In the genomic region with DNA sequence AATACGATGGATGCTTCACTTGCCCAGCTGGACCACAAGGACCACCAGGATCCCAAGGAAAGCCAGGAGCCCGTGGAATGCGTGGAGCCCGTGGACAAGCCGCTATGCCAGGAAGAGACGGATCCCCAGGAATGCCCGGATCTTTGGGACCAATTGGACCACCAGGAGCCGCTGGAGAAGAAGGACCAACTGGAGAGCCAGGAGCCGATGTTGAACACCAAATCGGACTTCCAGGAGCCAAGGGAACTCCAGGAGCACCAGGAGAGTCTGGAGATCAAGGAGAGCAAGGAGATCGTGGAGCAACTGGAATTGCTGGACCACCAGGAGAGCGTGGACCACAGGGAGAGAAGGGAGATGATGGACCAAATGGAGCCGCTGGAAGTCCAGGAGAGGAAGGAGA, we compare ENCODE assay signal across 6 worm cellular contexts.
TF ChIP-seq lines count a peak whose summit lies in the region.

No protein-coding gene starts in this region.

TF ChIP-seq in whole organism, L4 larva, 104 proteins besides CTCF, POLR2A, EP300 and RAD21:
- TF ChIP-seq ceh-62 (tag; optimal IDR thresholded peaks at IDR 0.05; lab: Kevin White, UChicago) (no peak), rbr-2 (tag; optimal IDR thresholded peaks at IDR 0.05; lab: Kevin White, UChicago) (no peak), nhr-41 (GFP tag; IDR thresholded peaks at IDR 0.05; lab: Robert Waterston, UW) (no peak), set-16 (GFP tag; IDR thresholded peaks at IDR 0.05; lab: Robert Waterston, UW) (peak; percentile 89)

TF ChIP-seq in whole organism, early embryonic, 17 proteins besides CTCF, POLR2A, EP300 and RAD21:
- peak; percentile 74 for TF ChIP-seq aly-1 (tag; optimal IDR thresholded peaks at IDR 0.05; lab: Kevin White, UChicago)
- no peak for TF ChIP-seq ets-7 (tag; optimal IDR thresholded peaks at IDR 0.05; lab: Kevin White, UChicago)
- no peak for TF ChIP-seq ceh-13 (GFP tag; optimal IDR thresholded peaks at IDR 0.05; lab: Kevin White, UChicago)
- TF ChIP-seq tbx-37 (GFP tag; conservative IDR thresholded peaks at IDR 0.05; lab: Robert Waterston, UW), result no peak
- TF ChIP-seq sea-1 (GFP tag; conservative IDR thresholded peaks at IDR 0.05; lab: Robert Waterston, UW), result no peak
- no peak for TF ChIP-seq F13C5.2 (tag; optimal IDR thresholded peaks at IDR 0.05; lab: Kevin White, UChicago)
- no peak for TF ChIP-seq pes-1 (GFP tag; IDR thresholded peaks at IDR 0.05; lab: Robert Waterston, UW)
- no peak for TF ChIP-seq hnd-1 (tag; optimal IDR thresholded peaks at IDR 0.05; lab: Kevin White, UChicago)
- TF ChIP-seq tbx-11 (GFP tag; IDR thresholded peaks at IDR 0.05; lab: Robert Waterston, UW), result no peak
- no peak for TF ChIP-seq scrt-1 (GFP tag; IDR thresholded peaks at IDR 0.05; lab: Robert Waterston, UW)
- TF ChIP-seq B0310.2 (tag; optimal IDR thresholded peaks at IDR 0.05; lab: Kevin White, UChicago), result no peak
- TF ChIP-seq flt-1 (GFP tag; IDR thresholded peaks at IDR 0.05; lab: Robert Waterston, UW), result 0 out of 2 replicates have a peak, but pooled peaks have one; percentile 5

TF ChIP-seq in whole organism, late embryonic, 69 proteins besides CTCF, POLR2A, EP300 and RAD21:
- TF ChIP-seq T23F11.4 (GFP tag; optimal IDR thresholded peaks at IDR 0.05; lab: Kevin White, UChicago) (peak; percentile 63), C08G9.2 (tag; optimal IDR thresholded peaks at IDR 0.05; lab: Kevin White, UChicago) (peak; percentile 14), ceh-31 (tag; optimal IDR thresholded peaks at IDR 0.05; lab: Kevin White, UChicago) (no peak), ceh-30 (tag; optimal IDR thresholded peaks at IDR 0.05; lab: Kevin White, UChicago) (no peak), tbx-7 (tag; optimal IDR thresholded peaks at IDR 0.05; lab: Kevin White, UChicago) (no peak), unc-55 (GFP tag; optimal IDR thresholded peaks at IDR 0.05; lab: Kevin White, UChicago) (no peak), ceh-34 (tag; optimal IDR thresholded peaks at IDR 0.05; lab: Kevin White, UChicago) (peak; percentile 4)

TF ChIP-seq in whole organism, midembryonic, 9 proteins besides CTCF, POLR2A, EP300 and RAD21:
- TF ChIP-seq ztf-29 (GFP tag; IDR thresholded peaks at IDR 0.05; lab: Robert Waterston, UW) (no peak), klf-2 (GFP tag; conservative IDR thresholded peaks at IDR 0.05; lab: Robert Waterston, UW) (0 out of 2 replicates have a peak, but pooled peaks have one; percentile 14)

TF ChIP-seq in whole organism, mixed stage, embryonic, 35 proteins besides CTCF, POLR2A, EP300 and RAD21:
- no peak for TF ChIP-seq nhr-28 (tag; optimal IDR thresholded peaks at IDR 0.05; lab: Kevin White, UChicago)
- peak; percentile 65 for TF ChIP-seq sptf-1 (tag; optimal IDR thresholded peaks at IDR 0.05; lab: Kevin White, UChicago)

TF ChIP-seq in whole organism, young adult, 124 proteins besides CTCF, POLR2A, EP300 and RAD21:
- TF ChIP-seq fkh-3 (tag; optimal IDR thresholded peaks at IDR 0.05; lab: Kevin White, UChicago) (no peak), attf-5 (GFP tag; optimal IDR thresholded peaks at IDR 0.05; lab: Kevin White, UChicago) (no peak), hlh-12 (tag; optimal IDR thresholded peaks at IDR 0.05; lab: Kevin White, UChicago) (no peak), ceh-27 (GFP tag; optimal IDR thresholded peaks at IDR 0.05; lab: Kevin White, UChicago) (no peak), zfh-2 (GFP tag; conservative IDR thresholded peaks at IDR 0.05; lab: Robert Waterston, UW) (peak; percentile 83), egrh-3 (GFP tag; IDR thresholded peaks at IDR 0.05; lab: Robert Waterston, UW) (peak; percentile 62; the same call in 1 of the 2 replicates), sptf-2 (GFP tag; optimal IDR thresholded peaks at IDR 0.05; lab: Kevin White, UChicago) (no peak), ceh-40 (GFP tag; IDR thresholded peaks at IDR 0.05; lab: Robert Waterston, UW) (no peak), aptf-3 (GFP tag; IDR thresholded peaks at IDR 0.05; lab: Robert Waterston, UW) (no peak)
